Worm (Caenorhabditis elegans) whole organism, late embryonic: ENCODE data around the gene C01G10.10.

Experiments used
- C38D4.7 ChIP-seq: fragments of 200-800 bp; sonication (Bioruptor generic); optimal IDR thresholded peaks from 2 replicates; lab custom pipeline; 2018; ENCODE audit warnings: mild to moderate bottlenecking, missing genetic modification characterization, moderate library complexity, missing compliant biosample characterization
- Y22D7AL.16 ChIP-seq: sonication (generic microtip); optimal IDR thresholded peaks from 2 replicates; lab custom pipeline; 2016; ENCODE audit warnings: missing genetic modification characterization, missing compliant biosample characterization
- ahr-1 ChIP-seq: sonication (generic microtip); optimal IDR thresholded peaks from 2 replicates; lab custom pipeline; 2016; ENCODE audit warnings: missing genetic modification characterization, missing compliant biosample characterization
- ama-1 ChIP-seq: fragments of 150-350 bp; optimal IDR thresholded peaks from 2 replicates; lab custom pipeline; 2014
- ceh-18 ChIP-seq: sonication (generic microtip); optimal IDR thresholded peaks from 2 replicates; lab custom pipeline; 2016; ENCODE audit warnings: missing genetic modification characterization, missing compliant biosample characterization
- ceh-19 ChIP-seq: fragments of 200-800 bp; sonication (Bioruptor generic); optimal IDR thresholded peaks from 2 replicates; lab custom pipeline; 2018; ENCODE audit warnings: mild to moderate bottlenecking, missing genetic modification characterization, missing compliant biosample characterization
- ceh-2 ChIP-seq: sonication (generic microtip); optimal IDR thresholded peaks from 2 replicates; lab custom pipeline; 2016; ENCODE audit warnings: missing genotype, missing genetic modification characterization, missing compliant biosample characterization
- ceh-24 ChIP-seq: sonication (generic microtip); optimal IDR thresholded peaks from 2 replicates; lab custom pipeline; 2016; ENCODE audit warnings: mild to moderate bottlenecking, missing genetic modification characterization, missing compliant biosample characterization
- ceh-30 ChIP-seq: fragments of 150-350 bp; optimal IDR thresholded peaks from 2 replicates; lab custom pipeline; 2014; ENCODE audit warnings: missing biosample characterization, missing genetic modification characterization
- ceh-34 ChIP-seq: sonication (generic microtip); optimal IDR thresholded peaks from 2 replicates; lab custom pipeline; 2016; ENCODE audit warnings: mild to moderate bottlenecking, missing genetic modification characterization, missing compliant biosample characterization
- ceh-45 ChIP-seq: fragments of 200-800 bp; sonication (Bioruptor generic); IDR thresholded peaks from 2 replicates; pipeline ENCODE4 v1.3.6; 2022; ENCODE audit warnings: missing genetic modification reagents, missing genetic modification characterization, missing compliant biosample characterization
- ceh-48 ChIP-seq: sonication (generic microtip); optimal IDR thresholded peaks from 2 replicates; lab custom pipeline; 2016; ENCODE audit warnings: missing genetic modification characterization, inconsistent platforms, missing compliant biosample characterization
- ceh-9 ChIP-seq: sonication (generic microtip); optimal IDR thresholded peaks from 2 replicates; lab custom pipeline; 2016; ENCODE audit warnings: mild to moderate bottlenecking, missing genetic modification characterization, inconsistent platforms, missing compliant biosample characterization
- dmd-4 ChIP-seq: sonication (generic microtip); optimal IDR thresholded peaks from 2 replicates; lab custom pipeline; 2016; ENCODE audit warnings: borderline replicate concordance, missing genetic modification characterization, missing compliant biosample characterization
- dve-1 ChIP-seq: sonication (generic microtip); optimal IDR thresholded peaks from 2 replicates; lab custom pipeline; 2017; ENCODE audit warnings: antibody characterized with exemption, mild to moderate bottlenecking, missing genetic modification characterization, missing compliant biosample characterization
- elt-4 ChIP-seq: sonication (generic microtip); optimal IDR thresholded peaks from 2 replicates; lab custom pipeline; 2016; ENCODE audit warnings: missing genetic modification characterization, missing compliant biosample characterization
- eyg-1 ChIP-seq: sonication (generic microtip); optimal IDR thresholded peaks from 2 replicates; lab custom pipeline; 2016; ENCODE audit warnings: missing genotype, missing genetic modification characterization, missing compliant biosample characterization
- fax-1 ChIP-seq: sonication (generic microtip); optimal IDR thresholded peaks from 2 replicates; lab custom pipeline; 2016; ENCODE audit warnings: missing genotype, missing genetic modification characterization, missing compliant biosample characterization
- fkh-6 ChIP-seq: sonication (generic microtip); optimal IDR thresholded peaks from 2 replicates; lab custom pipeline; 2016; ENCODE audit warnings: missing genetic modification characterization, missing compliant biosample characterization
- gmeb-2 ChIP-seq: sonication (generic microtip); optimal IDR thresholded peaks from 2 replicates; lab custom pipeline; 2016; ENCODE audit warnings: missing genetic modification characterization, inconsistent platforms, missing compliant biosample characterization
- hlh-15 ChIP-seq: sonication (generic microtip); optimal IDR thresholded peaks from 2 replicates; lab custom pipeline; 2016; ENCODE audit warnings: missing genetic modification characterization, missing compliant biosample characterization
- hlh-6 ChIP-seq: sonication (generic microtip); optimal IDR thresholded peaks from 2 replicates; lab custom pipeline; 2016; ENCODE audit warnings: missing genotype, missing genetic modification characterization, missing compliant biosample characterization
- lim-6 ChIP-seq: sonication (generic microtip); optimal IDR thresholded peaks from 2 replicates; lab custom pipeline; 2016; ENCODE audit warnings: missing genetic modification characterization, missing compliant biosample characterization
- lin-11 ChIP-seq: fragments of 200-800 bp; sonication (Bioruptor generic); optimal IDR thresholded peaks from 2 replicates; lab custom pipeline; 2018; ENCODE audit warnings: mild to moderate bottlenecking, missing genetic modification characterization, missing compliant biosample characterization
- mec-3 ChIP-seq: sonication (generic microtip); optimal IDR thresholded peaks from 2 replicates; lab custom pipeline; 2016; ENCODE audit warnings: borderline replicate concordance, missing genetic modification characterization, missing compliant biosample characterization
- nhr-11 ChIP-seq: fragments of 150-350 bp; optimal IDR thresholded peaks from 2 replicates; lab custom pipeline; 2014; ENCODE audit warnings: missing biosample characterization, missing genetic modification characterization
- nhr-232 ChIP-seq: sonication (generic microtip); optimal IDR thresholded peaks from 2 replicates; lab custom pipeline; 2016; ENCODE audit warnings: missing genetic modification characterization, missing compliant biosample characterization
- pag-3 ChIP-seq: sonication (generic microtip); optimal IDR thresholded peaks from 2 replicates; lab custom pipeline; 2016; ENCODE audit warnings: missing compliant biosample characterization, missing genetic modification characterization, borderline replicate concordance
- pat-9 ChIP-seq: fragments of 200-800 bp; sonication (Bioruptor generic); optimal IDR thresholded peaks from 2 replicates; lab custom pipeline; 2018; ENCODE audit warnings: mild to moderate bottlenecking, missing genetic modification characterization, moderate library complexity, missing compliant biosample characterization
- pha-4 ChIP-seq: fragments of 150-350 bp; optimal IDR thresholded peaks from 2 replicates; lab custom pipeline; 2018; ENCODE audit warnings: missing biosample characterization, missing genetic modification reagents, missing genetic modification characterization
- pqm-1 ChIP-seq: sonication (generic microtip); optimal IDR thresholded peaks from 2 replicates; lab custom pipeline; 2016; ENCODE audit warnings: missing genetic modification characterization, missing compliant biosample characterization
- pros-1 ChIP-seq: fragments of 150-350 bp; optimal IDR thresholded peaks from 2 replicates; lab custom pipeline; 2014; ENCODE audit warnings: missing biosample characterization, missing genetic modification reagents, missing genetic modification characterization
- ref-2 ChIP-seq: sonication (generic microtip); optimal IDR thresholded peaks from 2 replicates; lab custom pipeline; 2016; ENCODE audit warnings: missing genetic modification characterization, missing compliant biosample characterization
- sox-2 ChIP-seq: fragments of 200-800 bp; sonication (Bioruptor generic); IDR thresholded peaks from 2 replicates; pipeline ENCODE4 v1.3.6; 2022; ENCODE audit warnings: missing genetic modification reagents, missing genetic modification characterization, missing compliant biosample characterization
- syd-9 ChIP-seq: sonication (generic microtip); optimal IDR thresholded peaks from 2 replicates; lab custom pipeline; 2016; ENCODE audit warnings: mild to moderate bottlenecking, missing genetic modification characterization, moderate library complexity, missing compliant biosample characterization
- tbx-2 ChIP-seq: sonication (generic microtip); optimal IDR thresholded peaks from 2 replicates; lab custom pipeline; 2016; ENCODE audit warnings: missing genetic modification characterization, missing compliant biosample characterization
- tbx-7 ChIP-seq: sonication (generic microtip); optimal IDR thresholded peaks from 2 replicates; lab custom pipeline; 2016; ENCODE audit warnings: missing genotype, missing genetic modification characterization, missing compliant biosample characterization
- unc-3 ChIP-seq, 2 experiments: fragments of 200-800 bp in 1 of 2; sonication (Bioruptor generic) in 1 of 2; sonication (generic microtip) in 1 of 2; conservative IDR thresholded peaks in 1 of 2; optimal IDR thresholded peaks in 1 of 2; 2 replicates each; pipeline versions ENCODE4 v1.3.6 to Lab custom; 2016 to 2022; ENCODE audit warnings: missing compliant biosample characterization in 2 of 2, missing genetic modification characterization in 2 of 2, missing genetic modification reagents in 1 of 2
- unc-42 ChIP-seq: sonication (generic microtip); optimal IDR thresholded peaks from 2 replicates; lab custom pipeline; 2016; ENCODE audit warnings: missing genotype, missing genetic modification characterization, missing compliant biosample characterization
- unc-55 ChIP-seq: sonication (generic microtip); optimal IDR thresholded peaks from 2 replicates; lab custom pipeline; 2017; ENCODE audit warnings: missing biosample characterization, missing genetic modification reagents, missing genetic modification characterization
- zip-5 ChIP-seq: sonication (generic microtip); optimal IDR thresholded peaks from 2 replicates; lab custom pipeline; 2016; ENCODE audit warnings: missing genetic modification characterization, missing compliant biosample characterization

C01G10.10 gene

ce11 chrV:15056346-15056839 lies 25.8 kb downstream of the C01G10.10 start:
- TF ChIP-seq dmd-4 (tag; lab: Kevin White, UChicago): no peak
- TF ChIP-seq ceh-19: no peak

DNA sequence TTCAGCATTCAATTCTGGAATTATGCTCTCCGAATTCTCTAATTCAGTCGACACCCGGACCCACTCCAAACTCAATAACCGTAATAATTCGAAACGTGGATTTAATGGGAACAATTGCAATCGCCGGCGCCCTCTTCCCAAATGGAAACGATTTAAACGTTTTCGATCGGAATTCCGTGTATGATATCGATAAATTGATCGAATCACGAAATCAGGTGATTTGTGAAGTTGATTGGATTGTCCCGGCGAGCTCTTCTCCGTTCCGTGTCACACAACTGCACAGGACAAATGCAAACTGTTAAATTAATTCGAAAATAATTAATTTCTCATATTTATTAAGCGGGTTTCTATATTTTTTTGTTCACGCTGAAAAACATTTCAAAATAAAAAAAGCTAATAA lies 26.4 kb downstream of the C01G10.10 start, which contains the start of gene C25D7.16:
Gene C25D7.16 (plus strand): TSS at position 301 of the 400 bp plus-strand sequence.
- TF ChIP-seq mec-3 (tag; lab: Kevin White, UChicago) (no peak), elt-4 (tag; lab: Kevin White, UChicago) (no peak), tbx-2 (tag; lab: Kevin White, UChicago) (no peak), lin-11 (tag; lab: Kevin White, UChicago) (no peak), C38D4.7 (no peak), ceh-18 (tag; lab: Kevin White, UChicago) (no peak), pag-3 (tag; lab: Kevin White, UChicago) (no peak), pha-4 (no peak), sox-2 (GFP tag; lab: Robert Waterston, UW) (no peak), unc-3 (GFP tag; conservative IDR thresholded peaks at IDR 0.05; lab: Robert Waterston, UW) (no peak), unc-3 (tag; optimal IDR thresholded peaks at IDR 0.05; lab: Kevin White, UChicago) (no peak), pros-1 (tag; lab: Kevin White, UChicago) (no peak), ceh-45 (GFP tag; lab: Robert Waterston, UW) (no peak), dve-1 (tag; lab: Kevin White, UChicago) (no peak), ceh-2 (tag; lab: Kevin White, UChicago) (no peak), ceh-30 (tag; lab: Kevin White, UChicago) (no peak), ceh-48 (tag; lab: Kevin White, UChicago) (no peak), gmeb-2 (tag; lab: Kevin White, UChicago) (no peak), hlh-6 (no peak)

DNA sequence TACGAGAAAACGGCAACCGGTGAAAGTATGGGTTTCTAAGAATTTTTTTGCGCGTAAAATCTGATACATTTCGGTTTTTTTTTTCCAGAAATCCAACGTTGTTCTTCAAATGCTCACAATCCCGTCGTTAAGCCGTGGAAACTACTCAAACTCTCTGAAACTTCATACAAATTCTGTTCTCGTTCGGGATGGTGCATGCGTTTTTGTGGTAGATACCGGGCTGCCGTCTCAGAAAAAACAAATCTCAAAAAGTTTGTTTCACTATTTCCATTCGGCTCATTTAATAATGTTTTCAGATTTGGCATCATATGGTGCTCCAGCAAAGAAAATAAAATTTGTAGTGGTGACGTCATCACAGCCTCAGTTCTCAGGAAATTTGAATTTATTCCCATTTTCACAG lies 27.5 kb downstream of the C01G10.10 start:
- no peak for TF ChIP-seq unc-55 (GFP tag; lab: Kevin White, UChicago)
- no peak for TF ChIP-seq ceh-45 (GFP tag; lab: Robert Waterston, UW)
- TF ChIP-seq ahr-1 (tag; lab: Kevin White, UChicago): no peak
- TF ChIP-seq ceh-9: no peak
- no peak for TF ChIP-seq pqm-1
- TF ChIP-seq ceh-34 (tag; lab: Kevin White, UChicago): no peak
- no peak for TF ChIP-seq hlh-6
- no peak for TF ChIP-seq ceh-30 (tag; lab: Kevin White, UChicago)
- TF ChIP-seq ref-2 (tag; lab: Kevin White, UChicago): no peak
- TF ChIP-seq hlh-15 (tag; lab: Kevin White, UChicago): no peak
- no peak for TF ChIP-seq fax-1 (tag; lab: Kevin White, UChicago)
- no peak for TF ChIP-seq ceh-24 (tag; lab: Kevin White, UChicago)
- no peak for TF ChIP-seq pros-1 (tag; lab: Kevin White, UChicago)
- no peak for TF ChIP-seq zip-5
- TF ChIP-seq pat-9 (tag; lab: Kevin White, UChicago): no peak
- TF ChIP-seq unc-42 (tag; lab: Kevin White, UChicago): no peak
- TF ChIP-seq fkh-6: no peak
- no peak for TF ChIP-seq ceh-19
- TF ChIP-seq nhr-232 (tag; lab: Kevin White, UChicago): no peak

DNA sequence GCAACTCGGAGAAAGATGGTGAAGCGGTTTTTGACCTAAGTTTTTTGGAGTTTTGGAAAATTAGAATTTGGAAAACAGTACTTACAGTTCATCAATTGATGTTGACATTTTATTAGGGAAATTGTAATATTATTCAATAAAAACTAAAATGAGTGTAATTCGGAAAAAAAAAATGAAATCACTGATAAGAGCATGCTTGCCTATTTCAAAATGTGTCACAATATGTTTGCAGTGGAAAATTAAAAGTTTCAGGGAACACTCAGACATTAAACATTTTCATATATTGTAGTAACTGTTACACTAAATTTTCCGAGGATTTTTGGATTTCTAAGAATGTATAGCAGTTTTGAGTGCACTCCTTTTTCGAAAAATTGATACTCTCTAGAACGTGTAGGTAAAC lies 29.9 kb downstream of the C01G10.10 start, which contains the start of the genes fbxa-82 and C25D7.5:
Gene fbxa-82 (minus strand): TSS at position 163 of the 400 bp plus-strand sequence.
Gene C25D7.5 (plus strand): TSS at position 283 of the 400 bp plus-strand sequence.
- TF ChIP-seq ahr-1 (tag; lab: Kevin White, UChicago): no peak
- no peak for TF ChIP-seq Y22D7AL.16 (tag; lab: Kevin White, UChicago)
- no peak for TF ChIP-seq eyg-1 (tag; lab: Kevin White, UChicago)
- no peak for TF ChIP-seq ama-1 (lab: Kevin White, UChicago)
- TF ChIP-seq unc-55 (GFP tag; lab: Kevin White, UChicago): no peak
- TF ChIP-seq syd-9: no peak
- TF ChIP-seq ceh-18 (tag; lab: Kevin White, UChicago): no peak
- TF ChIP-seq nhr-11: no peak
- TF ChIP-seq ceh-34 (tag; lab: Kevin White, UChicago): no peak
- TF ChIP-seq tbx-7: no peak
- TF ChIP-seq pat-9 (tag; lab: Kevin White, UChicago): no peak
- TF ChIP-seq lim-6: no peak
- TF ChIP-seq ceh-2 (tag; lab: Kevin White, UChicago): no peak
- TF ChIP-seq, all 69 proteins: peak for 0
